Worm (Caenorhabditis elegans): ENCODE results near the gene cfz-2.

ce11 chrV:3463514-3463913, 18.8 kb upstream of the cfz-2 start, which contains the start of gene slc-28.1:
- TF ChIP-seq ama-1 (optimal IDR thresholded peaks at IDR 0.05) = no peak
- TF ChIP-seq flt-1 (GFP tag; IDR thresholded peaks at IDR 0.05) = no peak
- no peak for TF ChIP-seq aly-1 (tag; optimal IDR thresholded peaks at IDR 0.05)
- TF ChIP-seq sea-1 (GFP tag; conservative IDR thresholded peaks at IDR 0.05) = no peak
- TF ChIP-seq ceh-13 (GFP tag; optimal IDR thresholded peaks at IDR 0.05) = no peak
- TF ChIP-seq ets-7 (tag; optimal IDR thresholded peaks at IDR 0.05) = no peak

Data from whole organism, early embryonic.